Fruit fly (Drosophila melanogaster) whole organism, embryonic: ENCODE results near the gene fliI.

Experiments used
- Aef1 ChIP-seq: fragments of 200-800 bp; sonication (Bioruptor generic); IDR thresholded peaks from 3 replicates; pipeline ENCODE4 v1.3.6; 2022; ENCODE audit warnings: missing biosample characterization, missing genetic modification characterization
- Atf-2 ChIP-seq: fragments of 200-800 bp; sonication (Bioruptor generic); optimal IDR thresholded peaks from 2 replicates; lab custom pipeline; 2016; ENCODE audit warnings: missing biosample characterization, missing genetic modification characterization
- Bdp1 ChIP-seq: fragments of 200-800 bp; sonication (Bioruptor generic); optimal IDR thresholded peaks from 3 replicates; lab custom pipeline; 2016; ENCODE audit warnings: missing biosample characterization, missing genetic modification characterization
- CG10209 ChIP-seq: fragments of 200-800 bp; sonication (Bioruptor generic); optimal IDR thresholded peaks from 3 replicates; lab custom pipeline; 2017; ENCODE audit warnings: missing biosample characterization, mild to moderate bottlenecking, missing genetic modification characterization, missing genetic modification reagents
- CG11504 ChIP-seq: fragments of 200-800 bp; sonication (Bioruptor generic); optimal IDR thresholded peaks from 3 replicates; lab custom pipeline; 2019; ENCODE audit warnings: missing biosample characterization, mild to moderate bottlenecking, missing genetic modification characterization, moderate library complexity
- CG12236 ChIP-seq: fragments of 200-800 bp; sonication (Bioruptor generic); optimal IDR thresholded peaks from 2 replicates; lab custom pipeline; 2016; ENCODE audit warnings: missing biosample characterization, missing genetic modification characterization
- CG12744 ChIP-seq: fragments of 200-800 bp; sonication (Bioruptor generic); optimal IDR thresholded peaks from 2 replicates; lab custom pipeline; 2016; ENCODE audit warnings: missing biosample characterization, missing genetic modification characterization
- CG14441 ChIP-seq: fragments of 200-800 bp; sonication (Bioruptor generic); IDR thresholded peaks from 2 replicates; pipeline ENCODE4 v1.3.6; 2022; ENCODE audit warnings: missing biosample characterization, missing genetic modification characterization
- CG1529 ChIP-seq: fragments of 200-800 bp; sonication (Bioruptor generic); optimal IDR thresholded peaks from 3 replicates; lab custom pipeline; 2018; ENCODE audit warnings: missing biosample characterization, missing genetic modification characterization
- CG17912 ChIP-seq: fragments of 200-800 bp; sonication (Bioruptor generic); optimal IDR thresholded peaks from 2 replicates; lab custom pipeline; 2018; ENCODE audit warnings: missing biosample characterization, mild to moderate bottlenecking, missing genetic modification characterization
- CG2120 ChIP-seq: fragments of 200-800 bp; sonication (Bioruptor generic); optimal IDR thresholded peaks from 3 replicates; lab custom pipeline; 2016; ENCODE audit warnings: missing biosample characterization, missing genetic modification characterization
- CG2712 ChIP-seq: fragments of 200-800 bp; optimal IDR thresholded peaks from 3 replicates; lab custom pipeline; 2019; ENCODE audit warnings: missing biosample characterization, mild to moderate bottlenecking, missing genetic modification characterization, moderate library complexity
- CG2889 ChIP-seq: fragments of 200-800 bp; sonication (Bioruptor generic); IDR thresholded peaks from 3 replicates; pipeline ENCODE4 v1.3.6; 2022; ENCODE audit warnings: missing biosample characterization, missing genetic modification characterization
- CG34422 ChIP-seq: fragments of 200-800 bp; sonication (Bioruptor generic); IDR thresholded peaks from 3 replicates; pipeline ENCODE4 v1.3.6; 2022; ENCODE audit warnings: missing biosample characterization, missing genetic modification characterization
- CG3838 ChIP-seq: fragments of 200-800 bp; sonication (Bioruptor generic); optimal IDR thresholded peaks from 3 replicates; lab custom pipeline; 2016; ENCODE audit warnings: missing biosample characterization, missing genetic modification characterization
- CG6272 ChIP-seq: fragments of 200-800 bp; sonication (Bioruptor generic); IDR thresholded peaks from 2 replicates; pipeline ENCODE4 v1.3.6; 2022; ENCODE audit warnings: missing biosample characterization, missing genetic modification characterization
- CG7372 ChIP-seq: fragments of 200-800 bp; sonication (Bioruptor generic); IDR thresholded peaks from 2 replicates; pipeline ENCODE4 v1.3.6; 2022; ENCODE audit warnings: missing biosample characterization, missing genetic modification characterization
- CG8944 ChIP-seq: fragments of 200-800 bp; sonication (Bioruptor generic); optimal IDR thresholded peaks from 3 replicates; lab custom pipeline; 2016; ENCODE audit warnings: missing biosample characterization, missing genetic modification characterization
- Deaf1 ChIP-seq: fragments of 200-800 bp; optimal IDR thresholded peaks from 3 replicates; lab custom pipeline; 2019; ENCODE audit warnings: missing biosample characterization, mild to moderate bottlenecking, missing genetic modification characterization, moderate library complexity
- E2f2 ChIP-seq: fragments of 200-800 bp; sonication (Bioruptor generic); IDR thresholded peaks from 2 replicates; pipeline ENCODE4 v1.3.6; 2022; ENCODE audit warnings: missing biosample characterization, missing genetic modification characterization
- Hr3 ChIP-seq: fragments of 200-800 bp; sonication (Bioruptor generic); optimal IDR thresholded peaks from 3 replicates; lab custom pipeline; 2016; ENCODE audit warnings: missing biosample characterization, missing genetic modification characterization
- Hr51 ChIP-seq, 2 experiments: fragments of 200-800 bp; sonication (Bioruptor generic); optimal IDR thresholded peaks; 2 replicates in 1 of 2; 3 replicates in 1 of 2; lab custom pipeline; 2016 to 2018; ENCODE audit warnings: missing biosample characterization in 2 of 2, missing genetic modification characterization in 2 of 2, mild to moderate bottlenecking in 1 of 2, moderate library complexity in 1 of 2
- Lim3 ChIP-seq: fragments of 200-800 bp; sonication (Bioruptor generic); IDR thresholded peaks from 2 replicates; pipeline ENCODE4 v1.3.6; 2022; ENCODE audit warnings: missing biosample characterization, missing genetic modification characterization
- Med ChIP-seq: fragments of 200-800 bp; sonication (Bioruptor generic); peaks from one replicate; lab custom pipeline; 2016; ENCODE audit warnings: missing biosample characterization, missing genetic modification characterization, mild to moderate bottlenecking, inconsistent platforms, moderate library complexity
- NFAT ChIP-seq: fragments of 200-800 bp; sonication (Bioruptor generic); IDR thresholded peaks from 2 replicates; pipeline ENCODE4 v1.3.6; 2022; ENCODE audit warnings: missing biosample characterization, missing genetic modification characterization
- Nf-YA ChIP-seq: fragments of 200-800 bp; sonication (Bioruptor generic); IDR thresholded peaks from 2 replicates; pipeline ENCODE4 v1.3.6; 2022; ENCODE audit warnings: missing biosample characterization, missing genetic modification characterization
- NfI ChIP-seq: fragments of 200-800 bp; sonication (Bioruptor generic); optimal IDR thresholded peaks from 3 replicates; lab custom pipeline; 2018; ENCODE audit warnings: missing biosample characterization, mild to moderate bottlenecking, missing genetic modification characterization, moderate library complexity
- Sin3A ChIP-seq: fragments of >200 bp; optimal IDR thresholded peaks from 2 replicates; lab custom pipeline; 2018
- Spps ChIP-seq: fragments of 200-800 bp; sonication (Bioruptor generic); optimal IDR thresholded peaks from 2 replicates; lab custom pipeline; 2018; ENCODE audit warnings: missing biosample characterization, mild to moderate bottlenecking, missing genetic modification characterization
- bsh ChIP-seq, 2 experiments: fragments of 200-800 bp; sonication (Bioruptor generic); optimal IDR thresholded peaks; 2 replicates each; lab custom pipeline; 2017 to 2018; ENCODE audit warnings: mild to moderate bottlenecking in 2 of 2, missing biosample characterization in 2 of 2, missing genetic modification characterization in 2 of 2, moderate library complexity in 1 of 2
- chif ChIP-seq, 2 experiments: fragments of 200-800 bp; sonication (Bioruptor generic); optimal IDR thresholded peaks; 3 replicates each; lab custom pipeline; 2016; ENCODE audit warnings: missing biosample characterization in 2 of 2, missing genetic modification characterization in 2 of 2
- dimm ChIP-seq: fragments of 200-800 bp; sonication (Bioruptor generic); IDR thresholded peaks from 2 replicates; pipeline ENCODE4 v1.3.6; 2022; ENCODE audit warnings: missing biosample characterization, missing genetic modification characterization
- dmrt11E ChIP-seq: fragments of 200-800 bp; sonication (Bioruptor generic); optimal IDR thresholded peaks from 3 replicates; lab custom pipeline; 2018; ENCODE audit warnings: missing biosample characterization, mild to moderate bottlenecking, missing genetic modification characterization, moderate library complexity
- fru ChIP-seq: fragments of >200 bp; optimal IDR thresholded peaks from 2 replicates; lab custom pipeline; 2017
- h ChIP-seq: fragments of >200 bp; optimal IDR thresholded peaks from 2 replicates; lab custom pipeline; 2017
- hkb ChIP-seq, 2 experiments: fragments of 200-800 bp in 1 of 2; fragments of >200 bp in 1 of 2; sonication (Bioruptor generic) in 1 of 2; IDR thresholded peaks in 1 of 2; optimal IDR thresholded peaks in 1 of 2; 2 replicates each; pipeline versions ENCODE4 v1.3.6 to Lab custom; 2017 to 2022; ENCODE audit warnings: missing biosample characterization in 1 of 2, missing genetic modification characterization in 1 of 2
- insv ChIP-seq, 2 experiments: fragments of 200-800 bp; sonication (Bioruptor generic); optimal IDR thresholded peaks; 3 replicates each; lab custom pipeline; 2016 to 2018; ENCODE audit warnings: missing biosample characterization in 2 of 2, missing genetic modification characterization in 2 of 2
- inv ChIP-seq: fragments of 200-800 bp; sonication (Bioruptor generic); IDR thresholded peaks from 2 replicates; pipeline ENCODE4 v1.3.6; 2022; ENCODE audit warnings: missing biosample characterization, missing genetic modification characterization; ENCODE audit not compliant: partially characterized antibody
- jumu ChIP-seq: fragments of 200-800 bp; sonication (Bioruptor generic); optimal IDR thresholded peaks from 3 replicates; lab custom pipeline; 2016; ENCODE audit warnings: missing biosample characterization, missing genetic modification characterization
- lab ChIP-seq: fragments of 200-800 bp; sonication (Bioruptor generic); optimal IDR thresholded peaks from 3 replicates; lab custom pipeline; 2017; ENCODE audit warnings: missing biosample characterization, missing genetic modification characterization, mild to moderate bottlenecking, moderate library complexity, missing genetic modification reagents
- lola ChIP-seq, 3 experiments: fragments of >200 bp in 2 of 3; fragments of 200-800 bp in 1 of 3; sonication (Bioruptor generic) in 1 of 3; optimal IDR thresholded peaks; 2 replicates each; lab custom pipeline; 2017 to 2019; ENCODE audit warnings: missing biosample characterization in 3 of 3, missing genetic modification characterization in 3 of 3, mild to moderate bottlenecking in 1 of 3, moderate library complexity in 1 of 3
- p53 ChIP-seq: fragments of 200-800 bp; sonication (Bioruptor generic); optimal IDR thresholded peaks from 2 replicates; lab custom pipeline; 2016; ENCODE audit warnings: missing biosample characterization, missing genetic modification characterization
- peb ChIP-seq: fragments of 200-800 bp; sonication (Bioruptor generic); IDR thresholded peaks from 2 replicates; pipeline ENCODE4 v1.3.6; 2022; ENCODE audit warnings: missing biosample characterization, missing genetic modification characterization
- pros ChIP-seq: fragments of 200-800 bp; sonication (Bioruptor generic); optimal IDR thresholded peaks from 3 replicates; lab custom pipeline; 2019; ENCODE audit warnings: missing biosample characterization, mild to moderate bottlenecking, missing genetic modification characterization, moderate library complexity
- sens ChIP-seq: fragments of 200-800 bp; sonication (Bioruptor generic); peaks from one replicate; lab custom pipeline; 2016; ENCODE audit warnings: missing biosample characterization, missing genetic modification characterization
- sens-2 ChIP-seq: fragments of 200-800 bp; sonication (Bioruptor generic); IDR thresholded peaks from 2 replicates; pipeline ENCODE4 v1.3.6; 2022; ENCODE audit warnings: missing biosample characterization, missing genetic modification characterization
- seq ChIP-seq: fragments of 200-800 bp; sonication (Bioruptor generic); IDR thresholded peaks from 2 replicates; pipeline ENCODE4 v1.3.6; 2022; ENCODE audit warnings: missing biosample characterization, missing genetic modification characterization
- sna ChIP-seq: fragments of 200-800 bp; sonication (Bioruptor generic); IDR thresholded peaks from 2 replicates; pipeline ENCODE4 v1.3.6; 2022; ENCODE audit warnings: missing biosample characterization, missing genetic modification characterization; ENCODE audit not compliant: partially characterized antibody
- twi ChIP-seq: fragments of 200-800 bp; optimal IDR thresholded peaks from 2 replicates; lab custom pipeline; 2019; ENCODE audit warnings: missing biosample characterization, mild to moderate bottlenecking, missing genetic modification characterization, moderate library complexity
- zfh2 ChIP-seq: fragments of 200-800 bp; sonication (Bioruptor generic); optimal IDR thresholded peaks from 2 replicates; lab custom pipeline; 2016; ENCODE audit warnings: missing biosample characterization, missing genetic modification characterization

Gene fliI

dm6 chrX:21367363-21368072, 28.0 kb downstream of the fliI start (continued):
- TF ChIP-seq CG2712 (tag; lab: Kevin White, UChicago) (peak; percentile 97), Aef1 (GFP tag; lab: Robert Waterston, UW) (peak; percentile 96), pros (peak; percentile 83), fru (lab: Kevin White, UChicago) (no peak), lab (peak; percentile 99), sens (peak; percentile 99), Spps (tag; lab: Kevin White, UChicago) (peak; percentile 90), CG3838 (peak; percentile 90), CG2120 (peak; percentile 99), Med (GFP tag; lab: Kevin White, UChicago) (peak; percentile 99), Lim3 (GFP tag; lab: Robert Waterston, UW) (peak; percentile 90), zfh2 (peak; percentile 97), twi (tag; lab: Kevin White, UChicago) (peak; percentile 95), lola (GFP tag; optimal IDR thresholded peaks at IDR 0.05; lab: Kevin White, UChicago) (peak in 1 of 3 experiments; percentile 95), Hr51 (GFP tag; optimal IDR thresholded peaks at IDR 0.05; lab: Kevin White, UChicago) (peak; percentile 96 to 98), hkb (optimal IDR thresholded peaks at IDR 0.05; lab: Kevin White, UChicago) (no peak), hkb (GFP tag; IDR thresholded peaks at IDR 0.05; lab: Robert Waterston, UW) (peak; percentile 98), CG7372 (GFP tag; lab: Robert Waterston, UW) (peak; percentile 95), NFAT (GFP tag; lab: Robert Waterston, UW) (peak; percentile 94), CG2889 (peak; percentile 92), chif (GFP tag; optimal IDR thresholded peaks at IDR 0.05; lab: Kevin White, UChicago) (peak; percentile 93 to 96), h (no peak), CG11504 (tag; lab: Kevin White, UChicago) (peak; percentile 98), CG12744 (GFP tag; lab: Kevin White, UChicago) (peak; percentile 96), CG10209 (GFP tag; lab: Kevin White, UChicago) (peak; percentile 98), dimm (GFP tag; lab: Robert Waterston, UW) (peak; percentile 88), Nf-YA (GFP tag; lab: Robert Waterston, UW) (peak; percentile 94), peb (GFP tag; lab: Robert Waterston, UW) (peak; percentile 95), Bdp1 (GFP tag; lab: Kevin White, UChicago) (peak; percentile 91), sna (GFP tag; lab: Robert Waterston, UW) (no peak), jumu (peak; percentile 93), bsh (GFP tag; optimal IDR thresholded peaks at IDR 0.05; lab: Kevin White, UChicago) (peak; percentile 97), Atf-2 (peak; percentile 96), insv (GFP tag; optimal IDR thresholded peaks at IDR 0.05; lab: Kevin White, UChicago) (peak; percentile 39 to 83), NfI (GFP tag; lab: Kevin White, UChicago) (peak; percentile 99), Deaf1 (tag; lab: Kevin White, UChicago) (peak; percentile 86), p53 (GFP tag; lab: Kevin White, UChicago) (peak; percentile 74), seq (GFP tag; lab: Robert Waterston, UW) (peak; percentile 98), CG17912 (GFP tag; lab: Kevin White, UChicago) (peak; percentile 94), CG8944 (GFP tag; lab: Kevin White, UChicago) (peak; percentile 92), Hr3 (peak; percentile 97), Sin3A (lab: Kevin White, UChicago) (no peak), E2f2 (GFP tag; lab: Robert Waterston, UW) (peak; percentile 82), CG14441 (GFP tag; lab: Robert Waterston, UW) (peak; percentile 95), inv (0 out of 2 replicates have a peak, but pooled peaks have one; percentile 20), dmrt11E (tag; lab: Kevin White, UChicago) (peak; percentile 94), CG12236 (GFP tag; lab: Kevin White, UChicago) (peak; percentile 92), CG34422 (GFP tag; lab: Robert Waterston, UW) (peak; percentile 97), CG1529 (peak; percentile 97), CG6272 (GFP tag; lab: Robert Waterston, UW) (peak; percentile 93), sens-2 (GFP tag; lab: Robert Waterston, UW) (peak; percentile 84)
